Worm (Caenorhabditis elegans): ENCODE results near the gene ncs-4.

ce11 chrX:10219184-10219705 lies 42.9 kb downstream of the ncs-4 start:
- TF ChIP-seq T22C8.4 (GFP tag; IDR thresholded peaks at IDR 0.05), result no peak
- TF ChIP-seq klf-2 (GFP tag; conservative IDR thresholded peaks at IDR 0.05), result no peak
- no peak for TF ChIP-seq ref-1 (GFP tag; conservative IDR thresholded peaks at IDR 0.05)
- no peak for TF ChIP-seq cog-1 (tag; optimal IDR thresholded peaks at IDR 0.05)
- no peak for TF ChIP-seq flt-1 (GFP tag; IDR thresholded peaks at IDR 0.05)
- TF ChIP-seq ztf-29 (GFP tag; IDR thresholded peaks at IDR 0.05), result no peak
- no peak for TF ChIP-seq tab-1 (GFP tag; IDR thresholded peaks at IDR 0.05)
